Fruit fly (Drosophila melanogaster): ENCODE results near the gene Ras64B.

DNA sequence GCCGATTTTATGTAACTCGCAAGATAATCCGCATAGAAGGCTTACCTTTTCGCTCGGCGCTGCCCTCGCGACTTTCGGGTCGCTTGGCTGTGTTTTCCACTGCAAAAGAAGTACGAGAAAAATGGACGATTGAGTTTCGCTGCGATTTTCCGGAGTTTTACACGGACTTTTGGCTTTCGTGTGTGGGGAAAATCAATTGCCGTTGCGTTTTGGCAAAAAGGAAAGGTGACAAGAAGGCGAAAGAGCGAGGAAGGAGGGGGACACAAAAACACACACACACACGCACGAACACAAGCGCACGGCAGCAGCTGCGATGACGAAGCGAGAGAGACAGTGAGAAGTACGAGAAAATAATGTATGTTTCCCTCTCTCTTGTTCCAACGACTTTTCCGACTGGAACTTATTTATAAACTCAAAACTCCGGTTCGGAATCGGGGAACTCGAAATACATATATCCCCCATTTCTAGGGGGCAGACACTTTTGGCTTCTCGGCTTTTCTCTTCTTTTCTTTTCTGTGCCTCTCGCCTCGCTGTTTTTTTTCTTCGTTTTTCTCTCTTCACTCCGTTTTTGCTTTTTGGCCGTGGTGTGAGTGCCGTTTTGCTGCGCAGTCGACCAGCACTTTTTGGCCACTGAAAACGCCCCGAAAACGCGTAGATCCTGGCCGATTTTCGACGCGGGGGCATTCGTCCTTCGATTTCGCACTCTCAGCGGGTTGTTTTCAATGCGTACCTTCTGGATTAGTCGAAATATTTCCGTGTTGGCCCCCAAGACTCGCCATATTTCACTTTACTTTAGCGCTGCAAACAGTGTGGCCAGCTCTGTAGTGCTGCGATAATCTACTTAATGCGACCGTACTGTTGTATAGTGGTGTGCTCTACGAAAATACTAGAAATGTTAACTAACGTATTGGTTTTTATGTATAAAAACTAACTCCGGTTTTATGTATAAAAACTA lies 4.9 kb upstream of the Ras64B start, which contains the start of gene ens:
- TF ChIP-seq CG11617 (GFP tag; optimal IDR thresholded peaks at IDR 0.05) (no peak), CG1620 (GFP tag; optimal IDR thresholded peaks at IDR 0.05) (no peak), CG5204 (GFP tag; optimal IDR thresholded peaks at IDR 0.05) (no peak)

Measured in whole organism, adult.